Fruit fly (Drosophila melanogaster): ENCODE measurements around the gene CG32263.

The CG32263 gene

DNA sequence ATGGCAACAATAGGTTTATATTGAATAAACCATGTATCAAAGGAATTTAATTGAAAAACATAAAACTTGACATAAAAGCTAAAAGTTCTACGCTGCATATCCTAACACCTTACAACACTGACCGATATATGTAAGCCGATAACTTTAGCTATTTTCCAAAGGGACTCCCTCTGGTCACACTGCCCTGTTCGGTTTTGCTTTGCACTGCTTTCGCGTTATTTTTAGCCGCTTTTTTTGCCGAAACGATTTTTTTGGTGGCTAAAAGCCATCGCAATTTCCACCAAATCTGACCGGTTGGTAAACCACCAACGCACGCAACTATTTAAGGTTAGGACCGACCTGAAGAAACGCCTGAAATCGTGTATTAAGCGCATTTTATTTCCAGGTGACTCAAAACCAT lies at the start of gene CG32263, which contains the start of gene PIG-B:
Gene CG32263, minus strand, starts transcription at position 26 of the 400 bp plus-strand sequence.
Gene PIG-B, plus strand, starts transcription at position 175 of the 400 bp plus-strand sequence.
- no peak for TF ChIP-seq noc (tag; optimal IDR thresholded peaks at IDR 0.05)

DNA sequence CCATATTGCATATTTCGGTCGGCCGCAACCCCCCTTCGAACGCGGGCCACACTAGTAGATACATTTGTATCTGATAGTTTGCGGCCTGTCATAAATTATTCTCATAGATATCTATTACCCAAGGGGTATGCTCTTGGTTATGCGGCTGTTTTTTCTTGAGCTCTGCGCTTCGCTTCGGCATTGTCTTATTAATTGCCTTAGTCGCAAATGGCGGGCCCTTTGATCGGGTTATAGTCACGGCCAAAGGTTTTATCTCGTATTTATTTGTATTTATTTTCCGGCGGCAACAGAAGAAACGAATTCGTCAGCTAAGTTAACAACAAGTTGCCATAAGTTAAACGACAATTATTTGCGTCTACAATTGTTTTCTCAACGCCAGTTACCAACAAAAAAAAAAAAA lies 45.1 kb upstream of the CG32263 start:
- TF ChIP-seq noc (tag; optimal IDR thresholded peaks at IDR 0.05) = no peak

DNA sequence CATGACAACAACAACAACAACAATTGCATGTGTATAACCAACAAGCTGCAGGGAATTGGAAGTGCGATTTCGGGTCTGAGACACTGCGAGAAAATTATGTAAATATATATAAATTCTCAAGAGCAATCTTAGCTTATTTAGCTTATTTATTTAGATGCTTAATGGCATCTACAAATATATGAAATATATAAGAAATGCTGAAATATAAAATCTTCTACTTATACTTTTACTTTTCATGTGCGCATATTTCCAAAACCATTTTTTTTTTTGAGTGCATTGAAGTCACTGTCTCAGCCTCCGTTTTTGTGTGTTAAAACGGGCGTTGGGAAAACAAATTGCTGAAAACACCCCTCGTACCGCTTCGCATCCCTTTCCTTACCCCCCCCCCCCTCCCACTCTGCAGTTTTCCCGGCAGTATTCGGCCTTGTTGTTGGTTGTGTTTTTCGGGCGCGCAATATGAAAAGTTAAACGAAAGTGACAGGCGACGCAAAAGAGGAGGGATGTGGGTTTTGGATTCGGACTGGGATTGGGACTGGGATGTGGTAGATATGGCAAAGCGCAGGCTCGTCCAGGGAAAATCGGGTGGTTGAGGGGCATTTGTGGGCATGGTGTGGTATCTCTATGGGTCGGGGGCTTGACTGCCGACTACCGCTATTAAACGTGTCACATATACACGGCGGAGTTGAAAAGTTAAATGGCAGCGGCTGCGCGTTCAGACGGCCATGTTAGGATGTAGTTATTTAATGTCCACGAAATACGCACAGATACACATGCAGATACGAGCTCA lies 44.5 kb upstream of the CG32263 start:
- TF ChIP-seq noc (tag; optimal IDR thresholded peaks at IDR 0.05) = no peak

DNA sequence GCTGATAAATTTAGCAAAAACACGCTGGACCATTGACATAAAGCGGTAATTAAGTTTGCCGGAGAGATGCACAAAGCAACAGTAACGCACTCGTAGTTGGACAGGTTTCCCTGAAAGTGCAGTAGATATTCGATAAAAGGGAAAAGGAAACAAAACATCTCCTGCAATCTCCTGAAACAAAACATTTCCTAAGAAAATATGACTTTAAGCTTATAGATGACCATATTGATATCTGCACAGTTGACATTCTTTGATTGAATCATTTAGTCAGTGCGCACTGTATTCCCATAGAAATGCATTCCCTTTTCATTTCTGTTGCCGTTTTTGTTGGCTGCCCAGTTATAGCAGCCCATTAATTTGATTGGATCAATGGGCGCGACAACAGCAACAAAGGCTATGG lies 41.9 kb upstream of the CG32263 start:
- no peak for TF ChIP-seq noc (tag; optimal IDR thresholded peaks at IDR 0.05)

DNA sequence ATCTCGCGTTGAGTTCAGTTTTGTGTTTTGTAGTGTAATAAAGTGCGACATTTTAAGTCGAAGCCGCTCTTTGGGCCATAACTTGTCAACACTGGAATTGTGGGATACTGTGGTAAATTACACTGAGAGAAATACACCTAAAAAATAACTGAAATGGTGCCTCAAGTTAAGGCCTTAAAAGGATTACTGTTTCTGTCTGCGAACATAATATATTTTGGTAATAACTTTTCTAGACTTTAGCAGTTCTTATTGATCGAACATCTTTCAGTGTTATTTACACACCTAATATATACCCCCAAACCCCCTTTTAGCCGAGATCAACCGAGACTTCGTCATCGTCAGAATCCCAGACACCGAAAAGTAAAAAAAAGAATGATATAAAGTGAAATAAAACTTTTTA lies 40.9 kb upstream of the CG32263 start:
- TF ChIP-seq noc (tag; optimal IDR thresholded peaks at IDR 0.05) = no peak

DNA sequence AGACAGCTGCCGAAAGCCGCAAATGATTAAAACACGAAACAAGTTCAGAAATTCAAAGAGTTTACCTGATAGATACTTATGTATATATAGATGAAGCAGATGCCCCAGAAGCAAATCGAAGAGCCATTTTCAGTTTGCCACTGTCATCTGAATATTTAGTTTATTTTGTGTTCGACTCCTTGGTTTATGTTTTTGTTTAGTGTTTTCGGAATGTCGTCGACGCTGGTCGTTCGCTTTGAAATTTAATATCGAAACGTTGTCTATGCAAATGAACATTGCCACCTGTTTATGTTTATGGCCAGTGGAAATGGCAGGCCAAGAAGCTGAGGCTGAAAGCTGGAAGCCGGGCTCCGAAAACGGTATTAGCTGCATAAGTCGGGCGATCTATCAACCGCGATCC lies 40.1 kb upstream of the CG32263 start:
- no peak for TF ChIP-seq noc (tag; optimal IDR thresholded peaks at IDR 0.05)

DNA sequence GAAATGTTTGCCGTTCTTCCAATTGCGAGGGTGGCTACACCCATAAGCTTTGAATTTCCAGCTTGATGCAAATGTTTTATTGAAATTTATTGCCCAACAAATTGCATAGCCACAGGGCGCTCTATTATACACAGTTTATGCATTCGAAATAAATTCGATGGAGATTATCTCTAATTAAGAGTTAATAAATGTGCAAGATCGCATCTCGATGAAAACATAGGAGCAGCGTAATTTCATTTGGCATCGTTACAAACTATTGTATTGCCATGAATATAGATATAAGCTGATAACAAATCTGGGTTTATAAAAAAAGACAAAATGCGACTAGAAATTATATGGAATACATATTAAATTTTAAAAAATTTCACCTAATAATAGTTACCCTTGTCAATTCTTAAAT lies 39.6 kb upstream of the CG32263 start:
- TF ChIP-seq noc (tag; optimal IDR thresholded peaks at IDR 0.05) = no peak

DNA sequence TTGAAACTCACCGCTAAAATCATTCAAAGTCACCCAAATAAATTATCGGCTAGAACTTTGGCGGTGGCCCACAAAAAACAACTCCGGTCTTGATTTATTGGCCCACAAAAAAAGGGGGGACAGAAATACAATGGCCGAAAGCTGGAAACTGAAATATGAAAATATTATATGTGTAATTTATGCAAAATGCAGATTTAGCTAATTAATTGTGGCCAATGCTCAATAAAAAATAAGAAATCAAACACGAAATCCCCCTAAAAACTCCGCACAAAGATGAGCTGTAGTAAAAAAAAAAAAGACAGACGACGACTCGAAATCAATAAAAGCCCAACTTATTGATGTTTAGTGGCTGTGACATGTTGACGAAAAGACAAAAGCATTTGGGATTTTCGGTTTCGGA lies 38.8 kb upstream of the CG32263 start:
- TF ChIP-seq noc (tag; optimal IDR thresholded peaks at IDR 0.05) = peak; percentile 35

DNA sequence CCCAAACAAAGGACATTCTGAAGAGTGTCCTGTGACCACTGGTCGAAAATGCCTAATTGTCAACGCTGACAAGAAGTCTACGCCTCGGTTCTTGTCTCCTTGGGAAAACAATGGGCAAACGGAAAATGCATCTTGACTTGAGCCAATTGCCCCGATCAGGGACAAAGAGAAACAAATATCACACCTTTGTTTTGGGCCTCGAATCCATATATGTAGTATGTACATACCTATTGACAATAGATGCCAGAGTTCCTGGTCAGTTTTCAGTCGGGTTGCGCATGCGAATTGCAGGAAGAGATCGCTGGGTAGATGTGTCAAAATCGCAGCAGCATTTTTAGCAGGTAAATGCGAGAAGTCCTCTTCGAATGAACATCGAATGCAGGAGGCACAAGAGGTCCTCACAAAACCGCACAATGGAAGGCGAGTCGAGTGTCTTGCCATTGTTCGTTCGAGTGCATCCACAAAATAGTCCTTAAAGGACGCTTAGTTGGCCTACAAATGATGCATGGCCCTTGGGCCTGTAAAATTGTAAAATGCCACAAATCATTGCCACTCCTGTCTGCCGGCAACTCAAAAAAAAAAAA lies 37.9 kb upstream of the CG32263 start:
- TF ChIP-seq noc (tag; optimal IDR thresholded peaks at IDR 0.05) = no peak

DNA sequence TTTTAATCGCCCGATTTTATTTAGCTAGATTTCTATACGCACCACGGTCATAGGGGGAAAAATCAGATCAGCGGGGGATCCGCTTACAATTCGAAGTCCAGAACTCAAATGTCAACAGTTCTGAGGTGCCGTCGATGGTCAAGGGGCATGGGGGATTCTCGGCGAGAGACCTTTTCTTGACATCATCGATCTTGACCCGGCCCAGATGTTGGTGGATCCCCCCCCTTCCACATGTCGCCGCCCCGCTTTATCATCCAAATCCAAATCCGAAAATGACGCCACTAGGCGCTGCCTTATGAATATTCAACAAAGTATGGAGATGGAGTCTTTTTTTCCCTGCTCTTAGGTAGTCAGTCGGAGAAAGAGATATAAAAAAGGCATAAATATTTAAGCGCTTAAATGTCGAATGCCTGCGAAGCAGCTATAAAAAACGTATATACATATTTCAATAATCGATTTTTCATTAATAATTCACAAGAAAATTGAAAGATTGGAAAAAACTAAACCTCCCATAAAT lies 37.0 kb upstream of the CG32263 start:
- peak; percentile 14 for TF ChIP-seq noc (tag; optimal IDR thresholded peaks at IDR 0.05)

DNA sequence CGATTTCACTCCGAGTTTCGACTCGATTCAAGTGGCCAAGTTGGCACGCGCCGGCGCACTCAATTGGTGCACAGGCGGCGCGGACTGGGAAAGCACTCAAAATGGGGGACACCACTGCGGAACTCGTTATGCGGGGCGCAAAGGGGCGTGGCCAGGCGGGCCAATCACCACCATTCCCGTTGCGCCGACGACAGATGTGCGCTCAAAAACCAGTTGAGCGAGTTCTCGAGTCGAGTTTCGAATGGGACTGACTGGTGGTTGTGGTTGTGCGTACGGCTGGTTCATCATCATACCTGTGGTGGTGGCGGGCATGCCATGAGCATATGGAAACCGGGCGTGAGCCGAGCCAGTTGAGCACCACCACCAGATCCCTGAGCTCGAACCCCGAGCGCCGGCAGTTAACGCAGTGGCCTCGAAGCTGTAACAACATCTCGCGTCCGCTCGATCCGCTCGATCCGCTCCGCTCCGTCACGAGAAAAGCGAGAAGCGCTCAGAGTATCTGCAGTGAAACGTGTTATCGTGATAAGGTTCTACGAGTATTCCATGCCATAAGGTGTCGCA lies 35.0 kb upstream of the CG32263 start, which contains the start of gene Awh:
Gene Awh, plus strand, starts transcription at position 392 of the 561 bp plus-strand sequence.
- no peak for TF ChIP-seq noc (tag; optimal IDR thresholded peaks at IDR 0.05)

DNA sequence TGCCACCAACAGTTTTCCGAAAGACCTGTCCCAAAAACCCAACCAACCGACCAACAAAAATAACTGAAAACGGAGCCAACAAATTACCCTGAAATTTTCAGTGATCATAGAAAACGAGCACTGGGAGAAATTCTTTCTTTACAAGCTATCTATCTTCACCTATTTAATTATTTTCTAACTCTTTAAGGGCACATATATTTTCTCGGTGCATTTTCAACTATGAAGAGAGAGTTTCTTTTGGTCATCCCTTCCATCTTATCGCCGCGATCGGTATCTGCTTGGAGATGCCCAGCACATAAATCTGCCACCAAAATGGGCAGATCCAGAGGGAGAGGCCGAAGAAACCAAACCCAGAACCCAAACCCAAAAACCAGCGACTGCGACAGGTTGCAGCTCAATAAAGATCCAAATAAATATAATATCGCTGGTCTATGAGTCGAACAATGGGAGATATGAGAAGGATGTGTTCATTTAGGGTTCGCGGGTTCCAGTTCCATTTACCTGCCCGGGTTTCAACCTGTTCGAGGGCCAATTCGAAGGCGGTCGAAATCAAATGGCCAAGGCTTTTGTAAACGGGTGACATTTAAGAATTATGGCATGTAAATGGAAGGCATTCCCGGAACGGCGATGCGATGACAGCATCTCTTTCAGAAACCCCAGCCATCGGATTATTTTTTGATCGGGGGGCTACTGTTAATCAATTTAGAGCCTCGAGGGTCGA lies 32.2 kb upstream of the CG32263 start:
- no peak for TF ChIP-seq noc (tag; optimal IDR thresholded peaks at IDR 0.05)

DNA sequence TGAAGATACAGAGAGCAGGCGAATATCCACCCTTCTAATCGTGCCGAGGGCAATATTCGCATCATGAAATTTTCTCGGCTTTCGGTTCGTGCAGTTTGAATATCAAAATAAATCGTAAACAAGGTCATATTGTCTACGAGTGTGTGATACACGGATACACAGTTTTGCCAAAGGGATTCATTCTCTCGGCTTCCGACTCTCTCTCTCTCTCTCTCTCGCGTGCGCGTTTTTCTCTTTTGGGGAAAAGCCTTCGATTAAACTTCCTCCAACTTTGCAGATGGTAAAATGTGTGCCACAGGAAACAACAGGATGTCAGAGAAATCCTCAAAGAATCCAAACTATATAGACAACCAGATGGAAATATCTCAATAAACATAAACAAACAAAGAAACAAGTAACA lies 17.2 kb upstream of the CG32263 start:
- TF ChIP-seq noc (tag; optimal IDR thresholded peaks at IDR 0.05) = no peak

DNA sequence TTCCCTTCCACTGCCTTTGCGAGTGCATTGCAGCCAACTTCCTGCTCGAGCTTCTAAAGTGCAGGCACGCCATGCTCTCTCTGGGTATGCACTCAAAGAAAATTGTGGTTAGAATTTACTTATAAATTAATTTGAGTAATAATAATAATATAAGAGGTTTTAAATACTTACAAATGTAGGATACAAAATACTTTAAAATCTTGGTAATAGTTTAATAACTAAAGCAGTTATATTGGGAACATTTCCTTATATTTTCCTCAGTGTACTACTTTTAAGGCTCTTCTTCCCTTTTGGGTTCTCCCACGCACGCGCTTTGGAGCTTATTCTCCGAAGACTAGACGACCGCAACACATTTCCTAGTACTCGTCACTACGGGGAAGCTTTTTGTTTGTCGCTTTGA lies 15.6 kb upstream of the CG32263 start:
- TF ChIP-seq noc (tag; optimal IDR thresholded peaks at IDR 0.05) = no peak

DNA sequence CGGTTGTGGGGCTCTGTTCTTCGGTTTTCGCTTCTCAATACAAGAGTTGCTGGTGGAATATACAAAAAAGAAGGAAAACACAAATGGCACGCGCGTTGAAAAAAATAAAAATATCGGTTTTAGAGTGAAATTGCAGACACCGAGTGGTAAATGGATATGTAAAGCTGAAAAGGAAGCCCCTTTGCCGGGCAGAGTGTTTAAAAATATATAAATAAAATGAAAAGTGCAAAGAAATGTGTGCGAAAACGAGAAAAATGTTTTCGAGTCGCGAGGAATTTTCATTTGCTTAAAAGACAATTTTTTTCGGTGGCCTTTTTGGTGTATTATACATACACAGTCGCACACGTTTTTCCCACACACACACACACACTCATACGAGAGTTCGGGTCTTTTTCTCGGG lies 15.0 kb upstream of the CG32263 start:
- no peak for TF ChIP-seq noc (tag; optimal IDR thresholded peaks at IDR 0.05)

DNA sequence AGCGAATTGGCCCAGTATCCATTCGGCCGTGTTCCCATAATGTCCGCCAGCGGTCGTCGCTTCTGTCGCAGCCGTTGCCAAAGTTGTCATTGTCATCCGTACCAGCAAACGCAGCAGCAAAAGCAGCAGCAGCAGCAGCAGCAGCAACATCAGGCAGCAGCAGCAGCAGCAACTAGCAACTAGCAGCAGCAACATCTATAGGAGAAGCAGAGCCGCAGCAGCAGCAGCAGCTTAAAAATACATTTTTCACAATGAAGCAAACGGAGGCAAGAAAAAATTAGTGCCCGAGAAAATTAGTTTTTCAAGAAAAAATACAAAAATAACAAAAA lies 14.5 kb upstream of the CG32263 start:
- no peak for TF ChIP-seq noc (tag; optimal IDR thresholded peaks at IDR 0.05)

Measured in whole organism, larva.